Worm (Caenorhabditis elegans) whole organism, L1 larva: ENCODE measurements around the gene ani-2.

Experiments
- blmp-1 ChIP-seq: fragments of 150-350 bp; optimal IDR thresholded peaks from 2 replicates; lab custom pipeline; 2014; ENCODE audit warnings: missing biosample characterization, missing genetic modification characterization
- efl-1 ChIP-seq, 4 experiments: fragments of 150-350 bp; optimal IDR thresholded peaks in 3 of 4; peaks in 1 of 4; 1 replicate in 1 of 4; 2 replicates in 3 of 4; lab custom pipeline; 2014; ENCODE audit warnings: missing biosample characterization in 2 of 4, missing genetic modification characterization in 2 of 4, missing genetic modification reagents in 2 of 4
- hlh-17 ChIP-seq: fragments of 200-800 bp; sonication (Bioruptor generic); optimal IDR thresholded peaks from 2 replicates; lab custom pipeline; 2018; ENCODE audit warnings: missing genetic modification characterization, mild to moderate bottlenecking, missing compliant biosample characterization, moderate library complexity, borderline replicate concordance
- mep-1 ChIP-seq: fragments of 150-350 bp; optimal IDR thresholded peaks from 2 replicates; lab custom pipeline; 2014; ENCODE audit warnings: missing biosample characterization, missing genetic modification characterization
- nhr-12 ChIP-seq: sonication (generic microtip); optimal IDR thresholded peaks from 2 replicates; lab custom pipeline; 2017; ENCODE audit warnings: missing biosample characterization, missing genetic modification characterization
- nhr-28 ChIP-seq: fragments of 150-350 bp; optimal IDR thresholded peaks from 2 replicates; lab custom pipeline; 2014; ENCODE audit warnings: missing biosample characterization, missing genetic modification characterization
- nhr-77 ChIP-seq: fragments of 150-350 bp; optimal IDR thresholded peaks from 2 replicates; lab custom pipeline; 2014; ENCODE audit warnings: missing biosample characterization, missing genetic modification characterization
- unc-62 ChIP-seq: fragments of 150-350 bp; optimal IDR thresholded peaks from 2 replicates; lab custom pipeline; 2014; ENCODE audit warnings: missing biosample characterization, missing genetic modification reagents, missing genetic modification characterization
- xbp-1 ChIP-seq: sonication (generic microtip); optimal IDR thresholded peaks from 2 replicates; lab custom pipeline; 2016; ENCODE audit warnings: missing genetic modification characterization, missing compliant biosample characterization
- ztf-4 ChIP-seq: fragments of 150-350 bp; optimal IDR thresholded peaks from 2 replicates; lab custom pipeline; 2014; ENCODE audit warnings: missing biosample characterization, missing genetic modification characterization

DNA sequence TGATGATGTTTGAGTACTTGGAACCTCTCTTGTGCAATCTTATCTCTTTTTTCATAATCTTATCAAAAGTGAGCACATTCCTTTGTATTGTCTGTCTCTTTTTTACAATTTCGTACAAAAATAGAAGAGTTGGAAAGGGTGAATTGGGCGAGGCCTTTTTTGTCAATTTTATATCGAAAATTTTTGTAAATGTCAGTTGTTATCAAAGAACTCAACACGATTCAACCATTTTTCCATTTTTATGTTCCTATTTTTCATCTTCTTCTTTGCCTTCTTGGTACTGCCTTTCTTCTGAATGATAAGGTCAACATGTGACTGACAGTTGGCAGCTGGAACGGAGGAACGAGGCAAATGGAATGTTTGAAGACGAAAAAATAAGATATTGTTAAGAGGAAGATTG, 48.6 kb upstream of the ani-2 start:
- TF ChIP-seq ztf-4 (no peak), efl-1 (optimal IDR thresholded peaks at IDR 0.05; lab: Kevin White, UChicago) (no peak), efl-1 (GFP tag; optimal IDR thresholded peaks at IDR 0.05 in 1 of 2; lab: Kevin White, UChicago) (no peak), nhr-28 (tag; lab: Kevin White, UChicago) (no peak), unc-62 (GFP tag; lab: Kevin White, UChicago) (no peak), xbp-1 (tag; lab: Kevin White, UChicago) (no peak), hlh-17 (GFP tag; lab: Kevin White, UChicago) (no peak), nhr-12 (tag; lab: Kevin White, UChicago) (no peak), mep-1 (tag; lab: Kevin White, UChicago) (no peak), blmp-1 (no peak), nhr-77 (tag; lab: Kevin White, UChicago) (no peak)
